Fruit fly (Drosophila melanogaster) whole organism, prepupa: ENCODE measurements around the gene SmydA-8.
A peak's percentile ranks its signal among the peaks of the same experiment; 100 is the strongest.

Experiments
- Blimp-1 ChIP-seq: fragments of 200-800 bp; sonication (Bioruptor generic); optimal IDR thresholded peaks from 3 replicates; lab custom pipeline; 2017; ENCODE audit warnings: missing biosample characterization, missing genetic modification characterization, mild to moderate bottlenecking, moderate library complexity, missing genetic modification reagents
- CG10631 ChIP-seq: fragments of 200-800 bp; sonication (Bioruptor generic); optimal IDR thresholded peaks from 2 replicates; lab custom pipeline; 2016; ENCODE audit warnings: missing biosample characterization, missing genetic modification characterization
- CG10669 ChIP-seq: fragments of 200-800 bp; sonication (Bioruptor generic); optimal IDR thresholded peaks from 3 replicates; lab custom pipeline; 2018; ENCODE audit warnings: missing biosample characterization, mild to moderate bottlenecking, missing genetic modification characterization, moderate library complexity
- CG11294 ChIP-seq: fragments of 200-800 bp; sonication (Bioruptor generic); IDR thresholded peaks from 2 replicates; pipeline ENCODE4 v1.3.6; 2022; ENCODE audit warnings: missing biosample characterization, missing genetic modification characterization
- CG11902 ChIP-seq: fragments of 200-800 bp; sonication (Bioruptor generic); optimal IDR thresholded peaks from 3 replicates; lab custom pipeline; 2016; ENCODE audit warnings: missing biosample characterization, missing genetic modification characterization
- CG15336 ChIP-seq: fragments of 200-800 bp; sonication (Bioruptor generic); IDR thresholded peaks from 2 replicates; pipeline ENCODE4 v1.3.6; 2022; ENCODE audit warnings: missing biosample characterization, missing genetic modification characterization
- CG1621 ChIP-seq: fragments of 200-800 bp; sonication (Bioruptor generic); optimal IDR thresholded peaks from 3 replicates; lab custom pipeline; 2018; ENCODE audit warnings: missing biosample characterization, mild to moderate bottlenecking, missing genetic modification characterization
- CG3032 ChIP-seq: fragments of 200-800 bp; optimal IDR thresholded peaks from 2 replicates; lab custom pipeline; 2019; ENCODE audit warnings: missing biosample characterization, mild to moderate bottlenecking, missing genetic modification characterization, moderate library complexity
- CG34406 ChIP-seq: fragments of 200-800 bp; sonication (Bioruptor generic); optimal IDR thresholded peaks from 3 replicates; lab custom pipeline; 2016; ENCODE audit warnings: missing biosample characterization, missing genetic modification characterization
- CG3919 ChIP-seq: fragments of 200-800 bp; sonication (Bioruptor generic); optimal IDR thresholded peaks from 3 replicates; lab custom pipeline; 2016; ENCODE audit warnings: missing biosample characterization, missing genetic modification characterization
- CG4318 ChIP-seq: fragments of 200-800 bp; sonication (Bioruptor generic); optimal IDR thresholded peaks from 3 replicates; lab custom pipeline; 2017; ENCODE audit warnings: missing biosample characterization, mild to moderate bottlenecking, missing genetic modification characterization
- CG6276 ChIP-seq: fragments of 200-800 bp; sonication (Bioruptor generic); optimal IDR thresholded peaks from 2 replicates; lab custom pipeline; 2017; ENCODE audit warnings: missing biosample characterization, mild to moderate bottlenecking, missing genetic modification characterization
- CG6792 ChIP-seq: fragments of 200-800 bp; sonication (Bioruptor generic); optimal IDR thresholded peaks from 3 replicates; lab custom pipeline; 2016; ENCODE audit warnings: missing biosample characterization, missing genetic modification characterization
- CG7368 ChIP-seq: fragments of 200-800 bp; sonication (Bioruptor generic); optimal IDR thresholded peaks from 3 replicates; lab custom pipeline; 2016; ENCODE audit warnings: missing biosample characterization, missing genetic modification characterization
- CG8119 ChIP-seq: fragments of 200-800 bp; sonication (Bioruptor generic); IDR thresholded peaks from 3 replicates; pipeline ENCODE4 v1.3.6; 2022; ENCODE audit warnings: missing biosample characterization, missing genetic modification characterization
- CG9139 ChIP-seq: fragments of 200-800 bp; sonication (Bioruptor generic); optimal IDR thresholded peaks from 3 replicates; lab custom pipeline; 2017; ENCODE audit warnings: missing biosample characterization, mild to moderate bottlenecking, missing genetic modification characterization
- Eip75B ChIP-seq: fragments of 200-800 bp; sonication (Bioruptor generic); optimal IDR thresholded peaks from 3 replicates; lab custom pipeline; 2016; ENCODE audit warnings: missing biosample characterization, missing genetic modification characterization
- Eip78C ChIP-seq: fragments of 200-800 bp; sonication (Bioruptor generic); peaks from one replicate; lab custom pipeline; 2016; ENCODE audit warnings: missing biosample characterization, missing genetic modification characterization
- Eip93F ChIP-seq: fragments of 200-800 bp; sonication (Bioruptor generic); optimal IDR thresholded peaks from 2 replicates; lab custom pipeline; 2016; ENCODE audit warnings: missing biosample characterization, mild to moderate bottlenecking, missing genetic modification characterization
- Ets21C ChIP-seq: fragments of 200-800 bp; sonication (Bioruptor generic); optimal IDR thresholded peaks from 3 replicates; lab custom pipeline; 2016; ENCODE audit warnings: missing biosample characterization, missing genetic modification characterization
- Gug ChIP-seq: fragments of 200-800 bp; sonication (Bioruptor generic); IDR thresholded peaks from 2 replicates; pipeline ENCODE4 v1.3.6; 2022; ENCODE audit warnings: missing biosample characterization, missing genetic modification characterization
- Hr39 ChIP-seq: fragments of 200-800 bp; sonication (Bioruptor generic); optimal IDR thresholded peaks from 2 replicates; lab custom pipeline; 2016; ENCODE audit warnings: missing biosample characterization, missing genetic modification characterization
- Met ChIP-seq: fragments of 200-800 bp; sonication (Bioruptor generic); optimal IDR thresholded peaks from 3 replicates; lab custom pipeline; 2016; ENCODE audit warnings: missing biosample characterization, missing genetic modification characterization
- Smox ChIP-seq: fragments of 200-800 bp; sonication (Bioruptor generic); optimal IDR thresholded peaks from 3 replicates; lab custom pipeline; 2016; ENCODE audit warnings: missing biosample characterization, missing genetic modification characterization
- Sox102F ChIP-seq: fragments of 200-800 bp; sonication (Bioruptor generic); optimal IDR thresholded peaks from 2 replicates; lab custom pipeline; 2016; ENCODE audit warnings: missing biosample characterization, mild to moderate bottlenecking, missing genetic modification characterization
- Sox15 ChIP-seq: fragments of 200-800 bp; sonication (Bioruptor generic); optimal IDR thresholded peaks from 3 replicates; lab custom pipeline; 2016; ENCODE audit warnings: missing biosample characterization, missing genetic modification characterization
- achi ChIP-seq: fragments of 200-800 bp; sonication (Bioruptor generic); optimal IDR thresholded peaks from 3 replicates; lab custom pipeline; 2016; ENCODE audit warnings: missing biosample characterization, missing genetic modification characterization
- acj6 ChIP-seq: fragments of 200-800 bp; sonication (Bioruptor generic); optimal IDR thresholded peaks from 3 replicates; lab custom pipeline; 2016; ENCODE audit warnings: missing biosample characterization, missing genetic modification characterization
- cyc ChIP-seq: fragments of 200-800 bp; sonication (Bioruptor generic); optimal IDR thresholded peaks from 3 replicates; lab custom pipeline; 2016; ENCODE audit warnings: missing biosample characterization, missing genetic modification characterization
- dac ChIP-seq: fragments of 200-800 bp; sonication (Bioruptor generic); optimal IDR thresholded peaks from 2 replicates; lab custom pipeline; 2017; ENCODE audit warnings: missing biosample characterization, mild to moderate bottlenecking, missing genetic modification characterization
- eg ChIP-seq: fragments of 200-800 bp; sonication (Bioruptor generic); IDR thresholded peaks from 3 replicates; pipeline ENCODE4 v1.3.6; 2022; ENCODE audit warnings: missing biosample characterization, missing genetic modification characterization
- fd59A ChIP-seq: fragments of 200-800 bp; sonication (Bioruptor generic); optimal IDR thresholded peaks from 2 replicates; lab custom pipeline; 2017; ENCODE audit warnings: missing biosample characterization, mild to moderate bottlenecking, missing genetic modification characterization, missing genetic modification reagents
- fd85E ChIP-seq: fragments of 200-800 bp; sonication (Bioruptor generic); optimal IDR thresholded peaks from 3 replicates; lab custom pipeline; 2016; ENCODE audit warnings: missing biosample characterization, missing genetic modification characterization
- fkh ChIP-seq: fragments of 200-800 bp; sonication (Bioruptor generic); optimal IDR thresholded peaks from 3 replicates; lab custom pipeline; 2017; ENCODE audit warnings: missing biosample characterization, mild to moderate bottlenecking, missing genetic modification characterization, moderate library complexity
- lz ChIP-seq: fragments of 200-800 bp; sonication (Bioruptor generic); optimal IDR thresholded peaks from 3 replicates; lab custom pipeline; 2016; ENCODE audit warnings: missing biosample characterization, missing genetic modification characterization
- net ChIP-seq: fragments of 200-800 bp; sonication (Bioruptor generic); optimal IDR thresholded peaks from 3 replicates; lab custom pipeline; 2016; ENCODE audit warnings: missing biosample characterization, missing genetic modification characterization
- pdm3 ChIP-seq: fragments of 200-800 bp; sonication (Bioruptor generic); optimal IDR thresholded peaks from 3 replicates; lab custom pipeline; 2016; ENCODE audit warnings: missing biosample characterization, missing genetic modification characterization
- spab ChIP-seq: fragments of 200-800 bp; sonication (Bioruptor generic); optimal IDR thresholded peaks from 2 replicates; lab custom pipeline; 2017; ENCODE audit warnings: missing biosample characterization, mild to moderate bottlenecking, missing genetic modification characterization, missing genetic modification reagents

Gene SmydA-8

dm6 chrX:2194208-2195094 is 19.2 kb downstream of the SmydA-8 start (continued):
- TF ChIP-seq spab (no peak), CG4318 (no peak), Gug (GFP tag; lab: Robert Waterston, UW) (no peak), net (GFP tag; lab: Kevin White, UChicago) (peak; percentile 16), CG15336 (GFP tag; lab: Robert Waterston, UW) (peak; percentile 34; the same call in 1 of the 2 replicates), Smox (GFP tag; lab: Kevin White, UChicago) (no peak), fd59A (GFP tag; lab: Kevin White, UChicago) (no peak), fkh (GFP tag; lab: Kevin White, UChicago) (peak; percentile 17), CG11902 (GFP tag; lab: Kevin White, UChicago) (no peak), Ets21C (GFP tag; lab: Kevin White, UChicago) (no peak), cyc (GFP tag; lab: Kevin White, UChicago) (no peak), lz (GFP tag; lab: Kevin White, UChicago) (no peak), acj6 (GFP tag; lab: Kevin White, UChicago) (no peak), Blimp-1 (GFP tag; lab: Kevin White, UChicago) (no peak), CG9139 (GFP tag; lab: Kevin White, UChicago) (no peak), CG7368 (GFP tag; lab: Kevin White, UChicago) (no peak), CG3919 (GFP tag; lab: Kevin White, UChicago) (peak; percentile 8), CG8119 (GFP tag; lab: Robert Waterston, UW) (no peak), fd85E (GFP tag; lab: Kevin White, UChicago) (no peak), Sox15 (GFP tag; lab: Kevin White, UChicago) (no peak), dac (GFP tag; lab: Kevin White, UChicago) (no peak), Eip93F (peak; percentile 38), Hr39 (GFP tag; lab: Kevin White, UChicago) (no peak), CG6792 (GFP tag; lab: Kevin White, UChicago) (no peak), achi (GFP tag; lab: Kevin White, UChicago) (no peak), Eip78C (GFP tag; lab: Kevin White, UChicago) (peak; percentile 19), CG34406 (no peak), pdm3 (GFP tag; lab: Kevin White, UChicago) (no peak), CG3032 (no peak), CG6276 (GFP tag; lab: Kevin White, UChicago) (no peak), CG1621 (tag; lab: Kevin White, UChicago) (no peak), Eip75B (GFP tag; lab: Kevin White, UChicago) (no peak), eg (GFP tag; lab: Robert Waterston, UW) (no peak), CG10631 (no peak), Met (GFP tag; lab: Kevin White, UChicago) (no peak)

dm6 chrX:2193809-2194207 is 19.8 kb downstream of the SmydA-8 start, which contains the start of gene CG14053:
TSS of gene CG14053 (minus strand) at chrX:2193909.
- TF ChIP-seq Met (GFP tag; lab: Kevin White, UChicago) (no peak), CG10669 (GFP tag; lab: Kevin White, UChicago) (no peak), CG3032 (no peak), Eip75B (GFP tag; lab: Kevin White, UChicago) (no peak), CG4318 (no peak), Eip93F (no peak), CG11294 (GFP tag; lab: Robert Waterston, UW) (no peak), fd59A (GFP tag; lab: Kevin White, UChicago) (no peak), Sox102F (GFP tag; lab: Kevin White, UChicago) (no peak), Eip78C (GFP tag; lab: Kevin White, UChicago) (no peak), fd85E (GFP tag; lab: Kevin White, UChicago) (no peak)
